Worm (Caenorhabditis elegans): ENCODE results near the gene ttc-39B.

Gene ttc-39B

ce11 chrII:6370110-6370509, 36.3 kb upstream of the ttc-39B start (continued):
- no peak for TF ChIP-seq zfp-2 (tag; optimal IDR thresholded peaks at IDR 0.05)
- peak; percentile 78 for TF ChIP-seq lin-1 (GFP tag; IDR thresholded peaks at IDR 0.05)
- TF ChIP-seq F37D6.2 (tag; optimal IDR thresholded peaks at IDR 0.05), result peak; percentile 26
- no peak for TF ChIP-seq duxl-1 (tag; optimal IDR thresholded peaks at IDR 0.05; ENCODE audit: poor library complexity)
- no peak for TF ChIP-seq mxl-2 (GFP tag; conservative IDR thresholded peaks at IDR 0.05)
- no peak for TF ChIP-seq ama-1 (optimal IDR thresholded peaks at IDR 0.05)
- TF ChIP-seq spr-1 (tag; optimal IDR thresholded peaks at IDR 0.05), result no peak
- peak; percentile 71 for TF ChIP-seq dpl-1 (GFP tag; optimal IDR thresholded peaks at IDR 0.05)
- TF ChIP-seq T20F7.1 (GFP tag; optimal IDR thresholded peaks at IDR 0.05), result peak; percentile 44
- TF ChIP-seq hlh-11 (tag; optimal IDR thresholded peaks at IDR 0.05), result peak; percentile 89
- TF ChIP-seq Y105C5A.15 (GFP tag; IDR thresholded peaks at IDR 0.05), result no peak
- TF ChIP-seq lin-29 (GFP tag; IDR thresholded peaks at IDR 0.05), result no peak
- TF ChIP-seq ceh-28 (tag; optimal IDR thresholded peaks at IDR 0.05), result peak; percentile 16
- peak; percentile 73 for TF ChIP-seq rbr-2 (tag; optimal IDR thresholded peaks at IDR 0.05)
- peak; percentile 24 for TF ChIP-seq spr-3 (GFP tag; optimal IDR thresholded peaks at IDR 0.05)
- TF ChIP-seq daf-12 (tag; optimal IDR thresholded peaks at IDR 0.05), result no peak
- no peak for TF ChIP-seq cey-2 (tag; optimal IDR thresholded peaks at IDR 0.05; ENCODE audit: borderline replicate concordance, insufficient read depth)
- no peak for TF ChIP-seq Y5F2A.4 (GFP tag; optimal IDR thresholded peaks at IDR 0.05)
- 0 out of 2 replicates have a peak, but pooled peaks have one; percentile 27 for TF ChIP-seq ceh-20 (GFP tag; IDR thresholded peaks at IDR 0.05)
- TF ChIP-seq snpc-4 (tag; optimal IDR thresholded peaks at IDR 0.05), result no peak
- TF ChIP-seq zip-2 (tag; optimal IDR thresholded peaks at IDR 0.05), result no peak
- no peak for TF ChIP-seq zip-11 (GFP tag; IDR thresholded peaks at IDR 0.05)
- TF ChIP-seq ZK546.5 (tag; optimal IDR thresholded peaks at IDR 0.05), result no peak
- no peak for TF ChIP-seq zfp-3 (GFP tag; conservative IDR thresholded peaks at IDR 0.05)
- no peak for TF ChIP-seq fos-1 (tag; optimal IDR thresholded peaks at IDR 0.05)
- TF ChIP-seq mep-1 (tag; optimal IDR thresholded peaks at IDR 0.05), result peak; percentile 83
- no peak for TF ChIP-seq jun-1 (tag; optimal IDR thresholded peaks at IDR 0.05)
- TF ChIP-seq mxl-3 (GFP tag; optimal IDR thresholded peaks at IDR 0.05), result peak; percentile 76
- no peak for TF ChIP-seq Y75B8A.6 (GFP tag; IDR thresholded peaks at IDR 0.05)
- TF ChIP-seq dmd-9 (GFP tag; IDR thresholded peaks at IDR 0.05), result no peak
- TF ChIP-seq arid-1 (GFP tag; conservative IDR thresholded peaks at IDR 0.05), result peak; percentile 71
- no peak for TF ChIP-seq lin-39 (tag; optimal IDR thresholded peaks at IDR 0.05)
- no peak for TF ChIP-seq F26F4.8 (GFP tag; conservative IDR thresholded peaks at IDR 0.05)
- TF ChIP-seq fkh-10 (GFP tag; optimal IDR thresholded peaks at IDR 0.05), result peak; percentile 48
- peak; percentile 31; the same call in 1 of the 2 replicates for TF ChIP-seq nhr-41 (GFP tag; IDR thresholded peaks at IDR 0.05)
- no peak for TF ChIP-seq R02D3.7 (tag; optimal IDR thresholded peaks at IDR 0.05)
- TF ChIP-seq ceh-44 (GFP tag; IDR thresholded peaks at IDR 0.05), result no peak
- peak; percentile 47 for TF ChIP-seq ces-1 (GFP tag; optimal IDR thresholded peaks at IDR 0.05)
- peak; percentile 69; the same call in 1 of the 2 replicates for TF ChIP-seq ctbp-1 (GFP tag; IDR thresholded peaks at IDR 0.05)
- no peak for TF ChIP-seq F10B5.3 (tag; optimal IDR thresholded peaks at IDR 0.05)
- no peak for TF ChIP-seq gei-8 (GFP tag; optimal IDR thresholded peaks at IDR 0.05)
- TF ChIP-seq mes-2 (tag; optimal IDR thresholded peaks at IDR 0.05; ENCODE audit: poor library complexity, severe bottlenecking), result peak; percentile 75
- TF ChIP-seq pha-4 (GFP tag; IDR thresholded peaks at IDR 0.05), result peak; percentile 69
- TF ChIP-seq pha-4 (tag; optimal IDR thresholded peaks at IDR 0.05), result no peak
- TF ChIP-seq F44E2.7 (GFP tag; IDR thresholded peaks at IDR 0.05), result no peak
- no peak for TF ChIP-seq zag-1 (tag; optimal IDR thresholded peaks at IDR 0.05)
- 0 out of 2 replicates have a peak, but pooled peaks have one; percentile 59 for TF ChIP-seq tra-1 (GFP tag; IDR thresholded peaks at IDR 0.05)
- TF ChIP-seq nhr-11 (tag; optimal IDR thresholded peaks at IDR 0.05), result peak; percentile 78
- peak; percentile 24 for TF ChIP-seq pqm-1 (tag; optimal IDR thresholded peaks at IDR 0.05)
- TF ChIP-seq skn-1 (tag; optimal IDR thresholded peaks at IDR 0.05), result no peak
- peak; percentile 95 for TF ChIP-seq aha-1 (tag)
- TF ChIP-seq unc-130 (GFP tag; optimal IDR thresholded peaks at IDR 0.05), result peak; percentile 63
